Fruit fly (Drosophila melanogaster) whole organism, embryonic: ENCODE data around the gene dpr4.

Experiments used
- B-H1 ChIP-seq: fragments of 200-800 bp; sonication (Bioruptor generic); IDR thresholded peaks from 3 replicates; pipeline ENCODE4 v1.3.6; 2022; ENCODE audit warnings: missing biosample characterization, missing genetic modification characterization
- B-H2 ChIP-seq: fragments of 200-800 bp; sonication (Bioruptor generic); optimal IDR thresholded peaks from 2 replicates; lab custom pipeline; 2018; ENCODE audit warnings: missing biosample characterization, mild to moderate bottlenecking, missing genetic modification characterization
- CG10274 ChIP-seq: fragments of 200-800 bp; sonication (Bioruptor generic); optimal IDR thresholded peaks from 3 replicates; lab custom pipeline; 2017; ENCODE audit warnings: missing biosample characterization, mild to moderate bottlenecking, missing genetic modification characterization
- CG12769 ChIP-seq: fragments of 200-800 bp; sonication (Bioruptor generic); optimal IDR thresholded peaks from 2 replicates; lab custom pipeline; 2019; ENCODE audit warnings: missing biosample characterization, mild to moderate bottlenecking, missing genetic modification characterization, moderate library complexity
- CG13624 ChIP-seq: fragments of 200-800 bp; sonication (Bioruptor generic); optimal IDR thresholded peaks from 2 replicates; lab custom pipeline; 2016; ENCODE audit warnings: missing biosample characterization, missing genetic modification characterization
- CG14667 ChIP-seq: fragments of 200-800 bp; sonication (Bioruptor generic); IDR thresholded peaks from 2 replicates; pipeline ENCODE4 v1.3.6; 2022; ENCODE audit warnings: missing biosample characterization, missing genetic modification characterization
- CG14860 ChIP-seq: fragments of 200-800 bp; sonication (Bioruptor generic); IDR thresholded peaks from 3 replicates; pipeline ENCODE4 v1.3.6; 2022; ENCODE audit warnings: missing biosample characterization, missing genetic modification characterization; ENCODE audit not compliant: partially characterized antibody
- CG16779 ChIP-seq: fragments of 200-800 bp; sonication (Bioruptor generic); IDR thresholded peaks from 2 replicates; pipeline ENCODE4 v1.3.6; 2022; ENCODE audit warnings: missing biosample characterization, missing genetic modification characterization
- CG2129 ChIP-seq: fragments of 200-800 bp; sonication (Bioruptor generic); IDR thresholded peaks from 2 replicates; pipeline ENCODE4 v1.3.6; 2022; ENCODE audit warnings: missing biosample characterization, missing genetic modification characterization; ENCODE audit not compliant: partially characterized antibody
- CG2875 ChIP-seq: fragments of 200-800 bp; sonication (Bioruptor generic); optimal IDR thresholded peaks from 2 replicates; lab custom pipeline; 2017; ENCODE audit warnings: missing biosample characterization, mild to moderate bottlenecking, missing genetic modification characterization, missing genetic modification reagents
- CG30403 ChIP-seq: fragments of 200-800 bp; sonication (Bioruptor generic); optimal IDR thresholded peaks from 3 replicates; lab custom pipeline; 2016; ENCODE audit warnings: missing biosample characterization, missing genetic modification characterization
- CG31441 ChIP-seq: fragments of 200-800 bp; sonication (Bioruptor generic); IDR thresholded peaks from 2 replicates; pipeline ENCODE4 v1.3.6; 2022; ENCODE audit warnings: missing biosample characterization, missing genetic modification characterization
- CG34224 ChIP-seq: fragments of 200-800 bp; sonication (Bioruptor generic); IDR thresholded peaks from 3 replicates; pipeline ENCODE4 v1.3.6; 2022; ENCODE audit warnings: missing biosample characterization, missing genetic modification characterization; ENCODE audit not compliant: partially characterized antibody
- CG4424 ChIP-seq: fragments of 200-800 bp; sonication (Bioruptor generic); optimal IDR thresholded peaks from 3 replicates; lab custom pipeline; 2016; ENCODE audit warnings: missing biosample characterization, missing genetic modification characterization
- CG6175 ChIP-seq: fragments of 200-800 bp; sonication (Bioruptor generic); IDR thresholded peaks from 3 replicates; pipeline ENCODE4 v1.3.6; 2022; ENCODE audit warnings: missing biosample characterization, missing genetic modification characterization
- CG9727 ChIP-seq: fragments of 200-800 bp; sonication (Bioruptor generic); optimal IDR thresholded peaks from 3 replicates; lab custom pipeline; 2017; ENCODE audit warnings: missing biosample characterization, mild to moderate bottlenecking, missing genetic modification characterization
- CG9817 ChIP-seq: fragments of 200-800 bp; sonication (Bioruptor generic); optimal IDR thresholded peaks from 2 replicates; lab custom pipeline; 2018; ENCODE audit warnings: missing biosample characterization, mild to moderate bottlenecking, missing genetic modification characterization, moderate library complexity
- CHES-1-like ChIP-seq: fragments of 200-800 bp; sonication (Bioruptor generic); optimal IDR thresholded peaks from 2 replicates; lab custom pipeline; 2016; ENCODE audit warnings: missing biosample characterization, missing genetic modification characterization
- Camta ChIP-seq: fragments of 200-800 bp; sonication (Bioruptor generic); optimal IDR thresholded peaks from 2 replicates; lab custom pipeline; 2016; ENCODE audit warnings: missing biosample characterization, missing genetic modification characterization
- Dad ChIP-seq: fragments of 200-800 bp; sonication (Bioruptor generic); optimal IDR thresholded peaks from 3 replicates; lab custom pipeline; 2016; ENCODE audit warnings: missing biosample characterization, missing genetic modification characterization
- H15 ChIP-seq: fragments of 200-800 bp; sonication (Bioruptor generic); IDR thresholded peaks from 3 replicates; pipeline ENCODE4 v1.3.6; 2022; ENCODE audit warnings: missing biosample characterization, missing genetic modification characterization
- Hsf ChIP-seq: fragments of 200-800 bp; sonication (Bioruptor generic); optimal IDR thresholded peaks from 3 replicates; lab custom pipeline; 2016; ENCODE audit warnings: missing biosample characterization, missing genetic modification characterization
- Meics ChIP-seq: fragments of 200-800 bp; sonication (Bioruptor generic); optimal IDR thresholded peaks from 2 replicates; lab custom pipeline; 2017; ENCODE audit warnings: missing biosample characterization, mild to moderate bottlenecking, missing genetic modification characterization
- Mes4 ChIP-seq: fragments of 200-800 bp; sonication (Bioruptor generic); optimal IDR thresholded peaks from 2 replicates; lab custom pipeline; 2016; ENCODE audit warnings: missing biosample characterization, missing genetic modification characterization
- Nf-YA ChIP-seq: fragments of 200-800 bp; sonication (Bioruptor generic); IDR thresholded peaks from 2 replicates; pipeline ENCODE4 v1.3.6; 2022; ENCODE audit warnings: missing biosample characterization, missing genetic modification characterization
- Scr ChIP-seq: fragments of 200-800 bp; sonication (Bioruptor generic); IDR thresholded peaks from 2 replicates; pipeline ENCODE4 v1.3.6; 2022; ENCODE audit warnings: missing biosample characterization, missing genetic modification characterization; ENCODE audit not compliant: partially characterized antibody
- Trl ChIP-seq, 3 experiments: fragments of >200 bp in 2 of 3; fragments of 200-800 bp in 1 of 3; sonication (Bioruptor generic) in 1 of 3; optimal IDR thresholded peaks; 2 replicates in 1 of 3; 3 replicates in 2 of 3; lab custom pipeline; 2016 to 2017; ENCODE audit warnings: missing biosample characterization in 1 of 3, missing genetic modification characterization in 1 of 3
- Xbp1 ChIP-seq: fragments of 200-800 bp; sonication (Bioruptor generic); optimal IDR thresholded peaks from 3 replicates; lab custom pipeline; 2016; ENCODE audit warnings: missing biosample characterization, mild to moderate bottlenecking, missing genetic modification characterization
- ara ChIP-seq: fragments of 200-800 bp; sonication (Bioruptor generic); IDR thresholded peaks from 2 replicates; pipeline ENCODE4 v1.3.6; 2022; ENCODE audit warnings: missing biosample characterization, missing genetic modification characterization
- bab2 ChIP-seq: fragments of 200-800 bp; sonication (Bioruptor generic); optimal IDR thresholded peaks from 2 replicates; lab custom pipeline; 2016; ENCODE audit warnings: missing biosample characterization, missing genetic modification characterization
- cas ChIP-seq: fragments of 200-800 bp; sonication (Bioruptor generic); IDR thresholded peaks from 2 replicates; pipeline ENCODE4 v1.3.6; 2022; ENCODE audit warnings: missing biosample characterization, missing genetic modification characterization
- croc ChIP-seq: fragments of 200-800 bp; sonication (Bioruptor generic); conservative IDR thresholded peaks from 3 replicates; pipeline ENCODE4 v1.3.6; 2022; ENCODE audit warnings: missing biosample characterization, missing genetic modification characterization
- cwo ChIP-seq: fragments of 200-800 bp; sonication (Bioruptor generic); optimal IDR thresholded peaks from 3 replicates; lab custom pipeline; 2017; ENCODE audit warnings: missing biosample characterization, missing genetic modification characterization, mild to moderate bottlenecking, moderate library complexity, missing genetic modification reagents
- fd64A ChIP-seq: fragments of 200-800 bp; sonication (Bioruptor generic); optimal IDR thresholded peaks from 3 replicates; lab custom pipeline; 2018; ENCODE audit warnings: missing biosample characterization, mild to moderate bottlenecking, missing genetic modification characterization
- gfzf ChIP-seq: fragments of 200-800 bp; sonication (Bioruptor generic); optimal IDR thresholded peaks from 2 replicates; lab custom pipeline; 2016; ENCODE audit warnings: missing biosample characterization, mild to moderate bottlenecking, missing genetic modification characterization, moderate library complexity
- gro ChIP-seq: fragments of 200-800 bp; sonication (Bioruptor generic); optimal IDR thresholded peaks from 2 replicates; lab custom pipeline; 2016; ENCODE audit warnings: missing biosample characterization, missing genetic modification characterization
- hkb ChIP-seq, 2 experiments: fragments of 200-800 bp in 1 of 2; fragments of >200 bp in 1 of 2; sonication (Bioruptor generic) in 1 of 2; IDR thresholded peaks in 1 of 2; optimal IDR thresholded peaks in 1 of 2; 2 replicates each; pipeline versions ENCODE4 v1.3.6 to Lab custom; 2017 to 2022; ENCODE audit warnings: missing biosample characterization in 1 of 2, missing genetic modification characterization in 1 of 2
- kah ChIP-seq: fragments of 200-800 bp; sonication (Bioruptor generic); optimal IDR thresholded peaks from 2 replicates; lab custom pipeline; 2018; ENCODE audit warnings: missing biosample characterization, mild to moderate bottlenecking, missing genetic modification characterization
- lab ChIP-seq: fragments of 200-800 bp; sonication (Bioruptor generic); optimal IDR thresholded peaks from 3 replicates; lab custom pipeline; 2017; ENCODE audit warnings: missing biosample characterization, missing genetic modification characterization, mild to moderate bottlenecking, moderate library complexity, missing genetic modification reagents
- odd ChIP-seq: fragments of 200-800 bp; sonication (Bioruptor generic); optimal IDR thresholded peaks from 2 replicates; lab custom pipeline; 2017; ENCODE audit warnings: missing biosample characterization, mild to moderate bottlenecking, missing genetic modification characterization
- onecut ChIP-seq: fragments of 200-800 bp; sonication (Bioruptor generic); IDR thresholded peaks from 2 replicates; pipeline ENCODE4 v1.3.6; 2022; ENCODE audit warnings: missing biosample characterization, missing genetic modification characterization
- pb ChIP-seq: fragments of 200-800 bp; sonication (Bioruptor generic); optimal IDR thresholded peaks from 3 replicates; lab custom pipeline; 2016; ENCODE audit warnings: missing biosample characterization, missing genetic modification characterization
- peb ChIP-seq: fragments of 200-800 bp; sonication (Bioruptor generic); IDR thresholded peaks from 2 replicates; pipeline ENCODE4 v1.3.6; 2022; ENCODE audit warnings: missing biosample characterization, missing genetic modification characterization
- row ChIP-seq: fragments of 200-800 bp; sonication (Bioruptor generic); IDR thresholded peaks from 3 replicates; pipeline ENCODE4 v1.3.6; 2022; ENCODE audit warnings: missing biosample characterization, missing genetic modification characterization
- sim ChIP-seq: fragments of 200-800 bp; sonication (Bioruptor generic); IDR thresholded peaks from 2 replicates; pipeline ENCODE4 v1.3.6; 2022; ENCODE audit warnings: missing biosample characterization, missing genetic modification characterization
- slp2 ChIP-seq: fragments of 200-800 bp; sonication (Bioruptor generic); optimal IDR thresholded peaks from 2 replicates; lab custom pipeline; 2016; ENCODE audit warnings: missing biosample characterization, missing genetic modification characterization
- tgo ChIP-seq: fragments of 200-800 bp; sonication (Bioruptor generic); IDR thresholded peaks from 3 replicates; pipeline ENCODE4 v1.3.6; 2022; ENCODE audit warnings: missing biosample characterization, missing genetic modification characterization
- vnd ChIP-seq: fragments of 200-800 bp; sonication (Bioruptor generic); IDR thresholded peaks from 3 replicates; pipeline ENCODE4 v1.3.6; 2022; ENCODE audit warnings: missing biosample characterization, missing genetic modification characterization; ENCODE audit not compliant: partially characterized antibody

Gene dpr4

dm6 chr3R:11562326-11563109, 19.8 kb upstream of the dpr4 start (continued):
- TF ChIP-seq slp2 (GFP tag; lab: Kevin White, UChicago) (peak; percentile 87), fd64A (peak; percentile 76), Nf-YA (GFP tag; lab: Robert Waterston, UW) (peak; percentile 88), kah (GFP tag; lab: Kevin White, UChicago) (peak; percentile 74), cwo (GFP tag; lab: Kevin White, UChicago) (peak; percentile 92), CHES-1-like (GFP tag; lab: Kevin White, UChicago) (peak; percentile 86), CG4424 (GFP tag; lab: Kevin White, UChicago) (peak; percentile 95), H15 (GFP tag; lab: Robert Waterston, UW) (peak; percentile 91), croc (peak; percentile 86), bab2 (peak; percentile 83), vnd (GFP tag; lab: Robert Waterston, UW) (no peak), gfzf (no peak), Hsf (GFP tag; lab: Kevin White, UChicago) (peak; percentile 89), CG34224 (GFP tag; lab: Robert Waterston, UW) (no peak), CG6175 (GFP tag; lab: Robert Waterston, UW) (peak; percentile 85), ara (GFP tag; lab: Robert Waterston, UW) (peak; percentile 91), onecut (GFP tag; lab: Robert Waterston, UW) (peak; percentile 90), Dad (GFP tag; lab: Kevin White, UChicago) (peak; percentile 88), Trl (optimal IDR thresholded peaks at IDR 0.05; lab: Kevin White, UChicago) (peak; percentile 48 to 90), Trl (GFP tag; optimal IDR thresholded peaks at IDR 0.05; lab: Kevin White, UChicago) (peak; percentile 96), Mes4 (GFP tag; lab: Kevin White, UChicago) (peak; percentile 64), lab (GFP tag; lab: Kevin White, UChicago) (peak; percentile 94), Scr (GFP tag; lab: Robert Waterston, UW) (peak; percentile 23; the same call in 1 of the 2 replicates), CG9727 (GFP tag; lab: Kevin White, UChicago) (peak; percentile 82), cas (GFP tag; lab: Robert Waterston, UW) (peak; percentile 85), CG30403 (peak; percentile 92), Xbp1 (GFP tag; lab: Kevin White, UChicago) (peak; percentile 90), Camta (GFP tag; lab: Kevin White, UChicago) (peak; percentile 97), gro (peak; percentile 86), B-H1 (GFP tag; lab: Robert Waterston, UW) (peak; percentile 88), sim (GFP tag; lab: Robert Waterston, UW) (peak; percentile 86), CG14860 (no peak), CG16779 (GFP tag; lab: Robert Waterston, UW) (peak; percentile 94), tgo (GFP tag; lab: Robert Waterston, UW) (peak; percentile 94), CG9817 (tag; lab: Kevin White, UChicago) (peak; percentile 88), CG2129 (GFP tag; lab: Robert Waterston, UW) (no peak), CG2875 (peak; percentile 74), pb (GFP tag; lab: Kevin White, UChicago) (peak; percentile 91), CG10274 (peak; percentile 80), CG14667 (GFP tag; lab: Robert Waterston, UW) (peak; percentile 91), CG12769 (tag; lab: Kevin White, UChicago) (peak; percentile 95), hkb (optimal IDR thresholded peaks at IDR 0.05; lab: Kevin White, UChicago) (no peak), hkb (GFP tag; IDR thresholded peaks at IDR 0.05; lab: Robert Waterston, UW) (peak; percentile 95), odd (GFP tag; lab: Kevin White, UChicago) (peak; percentile 79), CG13624 (GFP tag; lab: Kevin White, UChicago) (peak; percentile 94), CG31441 (GFP tag; lab: Robert Waterston, UW) (peak; percentile 91), B-H2 (GFP tag; lab: Kevin White, UChicago) (peak; percentile 80), Meics (GFP tag; lab: Kevin White, UChicago) (peak; percentile 96), peb (GFP tag; lab: Robert Waterston, UW) (peak; percentile 89), row (peak; percentile 97)
